Worm (Caenorhabditis elegans): ENCODE results near the gene F36H9.7.

F36H9.7 gene

ce11 chrV:1741074-1741473 is 33.6 kb downstream of the F36H9.7 start, which contains the start of gene srab-25:
TSS of gene srab-25 (minus strand) at chrV:1741174.
- TF ChIP-seq F57C9.4 (tag; optimal IDR thresholded peaks at IDR 0.05) (no peak), tlf-1 (GFP tag; optimal IDR thresholded peaks at IDR 0.05) (no peak), T07F8.4 (tag; optimal IDR thresholded peaks at IDR 0.05) (no peak), Y56A3A.18 (GFP tag; IDR thresholded peaks at IDR 0.05) (no peak), hsf-1 (GFP tag; IDR thresholded peaks at IDR 0.05) (no peak), nhr-90 (tag; optimal IDR thresholded peaks at IDR 0.05) (no peak), nhr-80 (tag; optimal IDR thresholded peaks at IDR 0.05) (no peak)

- TF ChIP-seq nhr-80 (tag; optimal IDR thresholded peaks at IDR 0.05) (no peak), Y53G8AR.9 (GFP tag; conservative IDR thresholded peaks at IDR 0.05) (no peak), athp-1 (tag; optimal IDR thresholded peaks at IDR 0.05) (no peak), bed-2 (GFP tag; IDR thresholded peaks at IDR 0.05) (no peak), F10E7.11 (tag; optimal IDR thresholded peaks at IDR 0.05) (no peak), lag-1 (GFP tag; IDR thresholded peaks at IDR 0.05) (no peak), nhr-179 (tag; optimal IDR thresholded peaks at IDR 0.05) (no peak), F52B5.7 (tag; optimal IDR thresholded peaks at IDR 0.05) (no peak), T07F8.4 (tag; optimal IDR thresholded peaks at IDR 0.05) (no peak), ceh-40 (GFP tag; IDR thresholded peaks at IDR 0.05) (no peak), snpc-3.4 (tag; optimal IDR thresholded peaks at IDR 0.05) (no peak), hlh-26 (GFP tag; conservative IDR thresholded peaks at IDR 0.05) (no peak), nhr-120 (GFP tag; IDR thresholded peaks at IDR 0.05) (no peak), ztf-25 (GFP tag; IDR thresholded peaks at IDR 0.05) (no peak), hrde-1 (tag; optimal IDR thresholded peaks at IDR 0.05; ENCODE audit: borderline replicate concordance) (no peak)
Observed at ce11 chrV:1734569-1734968, 40.2 kb downstream of the F36H9.7 start, which contains the start of gene str-160. TSS of gene str-160 (plus strand) at chrV:1734869.

DNA sequence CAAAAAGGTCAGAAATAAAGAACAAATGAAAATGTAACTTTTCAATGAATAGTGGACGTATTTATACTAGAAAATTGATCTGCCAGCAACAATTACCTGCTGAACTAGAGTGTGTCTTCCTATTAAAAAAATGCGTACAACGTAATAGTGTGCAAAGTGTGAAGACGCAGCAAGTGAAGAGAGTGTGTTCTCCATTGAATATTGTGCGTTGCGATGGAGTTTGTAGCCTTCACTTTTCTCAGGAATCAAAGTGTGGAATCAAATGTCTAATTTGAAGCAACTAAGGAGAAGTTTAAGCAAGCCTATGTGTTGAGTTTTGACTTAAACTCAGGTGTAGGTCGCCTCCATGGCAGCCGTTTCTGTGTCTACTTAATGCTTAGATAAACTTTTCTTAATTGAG is 42.8 kb downstream of the F36H9.7 start, which contains the start of gene gst-21:
TSS of gene gst-21 (minus strand) at position 101 of the 400 bp plus-strand sequence.
- no peak for TF ChIP-seq nhr-179 (tag; optimal IDR thresholded peaks at IDR 0.05)
- no peak for TF ChIP-seq attf-6 (GFP tag; IDR thresholded peaks at IDR 0.05)
- no peak for TF ChIP-seq hlh-12 (tag; optimal IDR thresholded peaks at IDR 0.05)
- no peak for TF ChIP-seq ztf-25 (GFP tag; IDR thresholded peaks at IDR 0.05)
- no peak for TF ChIP-seq B0035.1 (tag; optimal IDR thresholded peaks at IDR 0.05)
- no peak for TF ChIP-seq nhr-120 (GFP tag; IDR thresholded peaks at IDR 0.05)
- no peak for TF ChIP-seq ekl-4 (GFP tag; IDR thresholded peaks at IDR 0.05)
- TF ChIP-seq tbp1 (GFP tag; optimal IDR thresholded peaks at IDR 0.05), result no peak
- TF ChIP-seq madf-6 (GFP tag; IDR thresholded peaks at IDR 0.05), result no peak
- TF ChIP-seq ztf-28 (GFP tag; IDR thresholded peaks at IDR 0.05), result no peak
- TF ChIP-seq ceh-58 (GFP tag; IDR thresholded peaks at IDR 0.05), result no peak

DNA sequence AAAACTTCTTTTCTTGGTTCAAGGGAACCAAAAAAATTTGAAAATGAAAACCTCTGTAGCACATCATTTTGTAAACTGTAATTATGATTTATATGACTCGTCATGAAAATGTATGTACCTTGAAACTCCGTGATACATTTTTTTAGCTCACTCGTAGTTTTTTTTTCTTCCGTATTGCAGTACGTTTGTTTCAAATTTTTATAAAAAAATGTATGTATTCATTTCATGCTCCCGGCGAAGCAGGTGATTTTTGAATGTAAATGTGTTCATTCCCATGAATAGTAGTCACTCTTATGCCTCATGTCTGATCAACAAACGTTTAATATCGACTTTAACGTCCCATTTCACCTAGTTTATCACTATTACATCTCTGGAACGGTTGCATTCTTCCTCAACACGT is 49.4 kb downstream of the F36H9.7 start, which contains the start of gene sri-27:
TSS of gene sri-27 (plus strand) at position 301 of the 400 bp plus-strand sequence.
- no peak for TF ChIP-seq F23B12.7 (tag; optimal IDR thresholded peaks at IDR 0.05; ENCODE audit: insufficient read depth)
- TF ChIP-seq ekl-4 (GFP tag; IDR thresholded peaks at IDR 0.05), result no peak
- TF ChIP-seq madf-10 (tag; optimal IDR thresholded peaks at IDR 0.05), result no peak
- TF ChIP-seq tlf-1 (GFP tag; optimal IDR thresholded peaks at IDR 0.05), result no peak
- TF ChIP-seq sdz-38 (tag; optimal IDR thresholded peaks at IDR 0.05), result no peak

All from whole organism, young adult.